Fruit fly (Drosophila melanogaster) whole organism, embryonic: Measurements from ENCODE around the gene RpL7.

Experiments used
- B-H2 ChIP-seq: fragments of 200-800 bp; sonication (Bioruptor generic); optimal IDR thresholded peaks from 2 replicates; lab custom pipeline; 2018; ENCODE audit warnings: missing biosample characterization, mild to moderate bottlenecking, missing genetic modification characterization
- BEAF-32 ChIP-seq: fragments of 200-800 bp; sonication (Bioruptor generic); optimal IDR thresholded peaks from 3 replicates; lab custom pipeline; 2017; ENCODE audit warnings: missing biosample characterization, missing genetic modification characterization, mild to moderate bottlenecking, moderate library complexity, missing genetic modification reagents
- CG10979 ChIP-seq: fragments of 200-800 bp; sonication (Bioruptor generic); optimal IDR thresholded peaks from 2 replicates; lab custom pipeline; 2018; ENCODE audit warnings: missing biosample characterization, mild to moderate bottlenecking, missing genetic modification characterization, moderate library complexity
- CG11398 ChIP-seq: fragments of 200-800 bp; sonication (Bioruptor generic); optimal IDR thresholded peaks from 2 replicates; lab custom pipeline; 2016; ENCODE audit warnings: missing biosample characterization, missing genetic modification characterization
- CG12219 ChIP-seq: fragments of 200-800 bp; sonication (Bioruptor generic); optimal IDR thresholded peaks from 3 replicates; lab custom pipeline; 2018; ENCODE audit warnings: missing biosample characterization, mild to moderate bottlenecking, missing genetic modification characterization
- CG13424 ChIP-seq: fragments of 200-800 bp; sonication (Bioruptor generic); optimal IDR thresholded peaks from 2 replicates; lab custom pipeline; 2019; ENCODE audit warnings: missing biosample characterization, mild to moderate bottlenecking, missing genetic modification characterization, moderate library complexity
- CG14014 ChIP-seq: fragments of 200-800 bp; sonication (Bioruptor generic); IDR thresholded peaks from 2 replicates; pipeline ENCODE4 v1.3.6; 2022; ENCODE audit warnings: missing biosample characterization, missing genetic modification characterization
- CG1529 ChIP-seq: fragments of 200-800 bp; sonication (Bioruptor generic); optimal IDR thresholded peaks from 3 replicates; lab custom pipeline; 2018; ENCODE audit warnings: missing biosample characterization, missing genetic modification characterization
- CG2712 ChIP-seq: fragments of 200-800 bp; optimal IDR thresholded peaks from 3 replicates; lab custom pipeline; 2019; ENCODE audit warnings: missing biosample characterization, mild to moderate bottlenecking, missing genetic modification characterization, moderate library complexity
- CG2889 ChIP-seq: fragments of 200-800 bp; sonication (Bioruptor generic); IDR thresholded peaks from 3 replicates; pipeline ENCODE4 v1.3.6; 2022; ENCODE audit warnings: missing biosample characterization, missing genetic modification characterization
- CG32767 ChIP-seq: fragments of 200-800 bp; sonication (Bioruptor generic); IDR thresholded peaks from 2 replicates; pipeline ENCODE4 v1.3.6; 2022; ENCODE audit warnings: missing biosample characterization, missing genetic modification characterization
- CG33557 ChIP-seq: fragments of 200-800 bp; sonication (Bioruptor generic); optimal IDR thresholded peaks from 2 replicates; lab custom pipeline; 2019; ENCODE audit warnings: missing biosample characterization, mild to moderate bottlenecking, missing genetic modification characterization, moderate library complexity
- CG3407 ChIP-seq: fragments of 200-800 bp; sonication (Bioruptor generic); optimal IDR thresholded peaks from 2 replicates; lab custom pipeline; 2018; ENCODE audit warnings: missing biosample characterization, mild to moderate bottlenecking, missing genetic modification characterization
- CG34376 ChIP-seq: fragments of 200-800 bp; sonication (Bioruptor generic); optimal IDR thresholded peaks from 2 replicates; lab custom pipeline; 2018; ENCODE audit warnings: missing biosample characterization, mild to moderate bottlenecking, missing genetic modification characterization
- CG3847 ChIP-seq: fragments of 200-800 bp; sonication (Bioruptor generic); IDR thresholded peaks from 2 replicates; pipeline ENCODE4 v1.3.6; 2022; ENCODE audit warnings: missing biosample characterization, missing genetic modification characterization
- CG4282 ChIP-seq: fragments of 200-800 bp; sonication (Bioruptor generic); optimal IDR thresholded peaks from 2 replicates; lab custom pipeline; 2016; ENCODE audit warnings: missing biosample characterization, missing genetic modification characterization
- CG9817 ChIP-seq: fragments of 200-800 bp; sonication (Bioruptor generic); optimal IDR thresholded peaks from 2 replicates; lab custom pipeline; 2018; ENCODE audit warnings: missing biosample characterization, mild to moderate bottlenecking, missing genetic modification characterization, moderate library complexity
- Drgx ChIP-seq: fragments of 200-800 bp; sonication (Bioruptor generic); IDR thresholded peaks from 2 replicates; pipeline ENCODE4 v1.3.6; 2022; ENCODE audit warnings: missing biosample characterization, missing genetic modification characterization
- Hr78 ChIP-seq, 2 experiments: fragments of 200-800 bp in 1 of 2; fragments of >200 bp in 1 of 2; sonication (Bioruptor generic) in 1 of 2; optimal IDR thresholded peaks; 2 replicates each; lab custom pipeline; 2017 to 2019; ENCODE audit warnings: missing biosample characterization in 2 of 2, missing genetic modification characterization in 2 of 2, mild to moderate bottlenecking in 1 of 2, moderate library complexity in 1 of 2
- Kr ChIP-seq: fragments of 200-800 bp; sonication (Bioruptor generic); optimal IDR thresholded peaks from 2 replicates; lab custom pipeline; 2017; ENCODE audit warnings: missing biosample characterization, mild to moderate bottlenecking, missing genetic modification characterization
- MESR4 ChIP-seq: fragments of 200-800 bp; sonication (Bioruptor generic); optimal IDR thresholded peaks from 2 replicates; lab custom pipeline; 2018; ENCODE audit warnings: missing biosample characterization, mild to moderate bottlenecking, missing genetic modification characterization, moderate library complexity
- Opbp ChIP-seq: fragments of 200-800 bp; sonication (Bioruptor generic); IDR thresholded peaks from 3 replicates; pipeline ENCODE4 v1.3.6; 2022; ENCODE audit warnings: missing biosample characterization, missing genetic modification characterization; ENCODE audit not compliant: partially characterized antibody
- Optix ChIP-seq: fragments of 200-800 bp; sonication (Bioruptor generic); IDR thresholded peaks from 3 replicates; pipeline ENCODE4 v1.3.6; 2022; ENCODE audit warnings: missing biosample characterization, missing genetic modification characterization
- Poxn ChIP-seq: fragments of 200-800 bp; sonication (Bioruptor generic); IDR thresholded peaks from 2 replicates; pipeline ENCODE4 v1.3.6; 2022; ENCODE audit warnings: missing biosample characterization, missing genetic modification characterization
- amos ChIP-seq: fragments of 200-800 bp; sonication (Bioruptor generic); IDR thresholded peaks from 2 replicates; pipeline ENCODE4 v1.3.6; 2022; ENCODE audit warnings: missing biosample characterization, missing genetic modification characterization; ENCODE audit not compliant: partially characterized antibody
- cato ChIP-seq: fragments of 200-800 bp; sonication (Bioruptor generic); optimal IDR thresholded peaks from 2 replicates; lab custom pipeline; 2016; ENCODE audit warnings: missing biosample characterization, missing genetic modification characterization, borderline replicate concordance
- cg ChIP-seq: fragments of 200-800 bp; sonication (Bioruptor generic); optimal IDR thresholded peaks from 3 replicates; lab custom pipeline; 2019; ENCODE audit warnings: missing biosample characterization, mild to moderate bottlenecking, missing genetic modification characterization, moderate library complexity
- croc ChIP-seq: fragments of 200-800 bp; sonication (Bioruptor generic); conservative IDR thresholded peaks from 3 replicates; pipeline ENCODE4 v1.3.6; 2022; ENCODE audit warnings: missing biosample characterization, missing genetic modification characterization
- dati ChIP-seq: fragments of 200-800 bp; sonication (Bioruptor generic); IDR thresholded peaks from 2 replicates; pipeline ENCODE4 v1.3.6; 2022; ENCODE audit warnings: missing biosample characterization, missing genetic modification characterization
- eve ChIP-seq, 2 experiments: fragments of >200 bp; optimal IDR thresholded peaks; 2 replicates each; lab custom pipeline; 2017; ENCODE audit warnings: missing biosample characterization in 2 of 2, missing genetic modification characterization in 2 of 2
- ewg ChIP-seq: fragments of 200-800 bp; sonication (Bioruptor generic); optimal IDR thresholded peaks from 3 replicates; lab custom pipeline; 2017; ENCODE audit warnings: mild to moderate bottlenecking, missing biosample characterization, missing genetic modification reagents, missing genetic modification characterization
- fu2 ChIP-seq: fragments of 200-800 bp; sonication (Bioruptor generic); optimal IDR thresholded peaks from 2 replicates; lab custom pipeline; 2016; ENCODE audit warnings: missing biosample characterization, missing genetic modification characterization
- gce ChIP-seq: fragments of 200-800 bp; sonication (Bioruptor generic); IDR thresholded peaks from 3 replicates; pipeline ENCODE4 v1.3.6; 2022; ENCODE audit warnings: missing biosample characterization, missing genetic modification characterization
- jing ChIP-seq: fragments of 200-800 bp; sonication (Bioruptor generic); optimal IDR thresholded peaks from 2 replicates; lab custom pipeline; 2018; ENCODE audit warnings: missing biosample characterization, mild to moderate bottlenecking, missing genetic modification characterization
- lbe ChIP-seq: fragments of 200-800 bp; sonication (Bioruptor generic); optimal IDR thresholded peaks from 2 replicates; lab custom pipeline; 2016; ENCODE audit warnings: missing biosample characterization, mild to moderate bottlenecking, missing genetic modification characterization
- nerfin-1 ChIP-seq: fragments of 200-800 bp; sonication (Bioruptor generic); optimal IDR thresholded peaks from 3 replicates; lab custom pipeline; 2019; ENCODE audit warnings: missing biosample characterization, mild to moderate bottlenecking, missing genetic modification characterization, moderate library complexity
- nom ChIP-seq: fragments of 200-800 bp; sonication (Bioruptor generic); optimal IDR thresholded peaks from 2 replicates; lab custom pipeline; 2017; ENCODE audit warnings: missing biosample characterization, missing genetic modification characterization, mild to moderate bottlenecking, moderate library complexity, missing genetic modification reagents
- prd ChIP-seq, 3 experiments: fragments of >200 bp in 2 of 3; fragments of 200-800 bp in 1 of 3; sonication (Bioruptor generic) in 1 of 3; optimal IDR thresholded peaks in 2 of 3; IDR thresholded peaks in 1 of 3; 2 replicates in 2 of 3; 3 replicates in 1 of 3; pipeline versions ENCODE4 v1.3.6 to Lab custom; 2017 to 2022; ENCODE audit warnings: missing biosample characterization in 1 of 3, missing genetic modification characterization in 1 of 3
- sens ChIP-seq: fragments of 200-800 bp; sonication (Bioruptor generic); peaks from one replicate; lab custom pipeline; 2016; ENCODE audit warnings: missing biosample characterization, missing genetic modification characterization
- seq ChIP-seq: fragments of 200-800 bp; sonication (Bioruptor generic); IDR thresholded peaks from 2 replicates; pipeline ENCODE4 v1.3.6; 2022; ENCODE audit warnings: missing biosample characterization, missing genetic modification characterization
- sisA ChIP-seq: fragments of 200-800 bp; sonication (Bioruptor generic); IDR thresholded peaks from 2 replicates; pipeline ENCODE4 v1.3.6; 2022; ENCODE audit warnings: missing biosample characterization, missing genetic modification characterization
- so ChIP-seq: fragments of 200-800 bp; sonication (Bioruptor generic); IDR thresholded peaks from 3 replicates; pipeline ENCODE4 v1.3.6; 2022; ENCODE audit warnings: missing biosample characterization, missing genetic modification characterization
- sqz ChIP-seq: fragments of 200-800 bp; sonication (Bioruptor generic); optimal IDR thresholded peaks from 3 replicates; lab custom pipeline; 2018; ENCODE audit warnings: missing biosample characterization, mild to moderate bottlenecking, missing genetic modification characterization
- tna ChIP-seq: fragments of 200-800 bp; sonication (Bioruptor generic); IDR thresholded peaks from 2 replicates; pipeline ENCODE4 v1.3.6; 2022; ENCODE audit warnings: missing biosample characterization, missing genetic modification characterization; ENCODE audit not compliant: partially characterized antibody
- zen2 ChIP-seq: fragments of 200-800 bp; sonication (Bioruptor generic); IDR thresholded peaks from 3 replicates; pipeline ENCODE4 v1.3.6; 2022; ENCODE audit warnings: missing biosample characterization, missing genetic modification characterization; ENCODE audit not compliant: partially characterized antibody
- zf30C ChIP-seq: fragments of 200-800 bp; sonication (Bioruptor generic); optimal IDR thresholded peaks from 3 replicates; lab custom pipeline; 2018; ENCODE audit warnings: missing biosample characterization, mild to moderate bottlenecking, missing genetic modification characterization

Gene RpL7

dm6 chr2L:10222550-10223231 lies 21.9 kb downstream of the RpL7 start, which contains the start of gene Bcs1 (continued):
- TF ChIP-seq CG2712 (tag; lab: Kevin White, UChicago): peak; percentile 19

- TF ChIP-seq CG2889 (GFP tag; lab: Robert Waterston, UW) (no peak), eve (GFP tag; optimal IDR thresholded peaks at IDR 0.05; lab: Kevin White, UChicago) (peak in 1 of 2 experiments; percentile 81), nerfin-1 (peak; percentile 42), nom (GFP tag; lab: Kevin White, UChicago) (no peak), CG9817 (tag; lab: Kevin White, UChicago) (no peak), Optix (GFP tag; lab: Robert Waterston, UW) (no peak), fu2 (no peak), Opbp (GFP tag; lab: Robert Waterston, UW) (no peak), jing (GFP tag; lab: Kevin White, UChicago) (no peak), CG34376 (GFP tag; lab: Kevin White, UChicago) (peak; percentile 10), gce (no peak), CG10979 (tag; lab: Kevin White, UChicago) (no peak), lbe (peak; percentile 16), Poxn (no peak), tna (GFP tag; lab: Robert Waterston, UW) (no peak), cato (GFP tag; lab: Kevin White, UChicago) (no peak), cg (GFP tag; lab: Kevin White, UChicago) (peak; percentile 72), CG32767 (GFP tag; lab: Robert Waterston, UW) (0 out of 2 replicates have a peak, but pooled peaks have one; percentile 25), Hr78 (GFP tag; optimal IDR thresholded peaks at IDR 0.05; lab: Kevin White, UChicago) (no peak), Drgx (GFP tag; lab: Robert Waterston, UW) (no peak), CG33557 (GFP tag; lab: Kevin White, UChicago) (no peak), CG12219 (GFP tag; lab: Kevin White, UChicago) (no peak), CG1529 (GFP tag; lab: Kevin White, UChicago) (no peak), ewg (GFP tag; lab: Kevin White, UChicago) (no peak), amos (GFP tag; lab: Robert Waterston, UW) (no peak), zf30C (GFP tag; lab: Kevin White, UChicago) (no peak), seq (GFP tag; lab: Robert Waterston, UW) (no peak), zen2 (GFP tag; lab: Robert Waterston, UW) (no peak), CG3847 (GFP tag; lab: Robert Waterston, UW) (no peak), B-H2 (GFP tag; lab: Kevin White, UChicago) (no peak), sisA (GFP tag; lab: Robert Waterston, UW) (no peak), CG13424 (tag; lab: Kevin White, UChicago) (no peak), dati (GFP tag; lab: Robert Waterston, UW) (no peak), MESR4 (GFP tag; lab: Kevin White, UChicago) (peak; percentile 67), BEAF-32 (GFP tag; lab: Kevin White, UChicago) (no peak), CG11398 (no peak), sqz (GFP tag; lab: Kevin White, UChicago) (no peak), croc (GFP tag; lab: Robert Waterston, UW) (no peak), CG3407 (GFP tag; lab: Kevin White, UChicago) (no peak), prd (optimal IDR thresholded peaks at IDR 0.05; lab: Kevin White, UChicago) (no peak), prd (GFP tag; IDR thresholded peaks at IDR 0.05; lab: Robert Waterston, UW) (no peak), CG4282 (GFP tag; lab: Kevin White, UChicago) (no peak), CG14014 (GFP tag; lab: Robert Waterston, UW) (no peak), sens (peak; percentile 14), so (GFP tag; lab: Robert Waterston, UW) (no peak), Kr (GFP tag; lab: Kevin White, UChicago) (no peak)
Measured at dm6 chr2L:10226213-10226723, 25.5 kb downstream of the RpL7 start.
